Worm (Caenorhabditis elegans): Measurements from ENCODE around the gene srlf-18.

DNA sequence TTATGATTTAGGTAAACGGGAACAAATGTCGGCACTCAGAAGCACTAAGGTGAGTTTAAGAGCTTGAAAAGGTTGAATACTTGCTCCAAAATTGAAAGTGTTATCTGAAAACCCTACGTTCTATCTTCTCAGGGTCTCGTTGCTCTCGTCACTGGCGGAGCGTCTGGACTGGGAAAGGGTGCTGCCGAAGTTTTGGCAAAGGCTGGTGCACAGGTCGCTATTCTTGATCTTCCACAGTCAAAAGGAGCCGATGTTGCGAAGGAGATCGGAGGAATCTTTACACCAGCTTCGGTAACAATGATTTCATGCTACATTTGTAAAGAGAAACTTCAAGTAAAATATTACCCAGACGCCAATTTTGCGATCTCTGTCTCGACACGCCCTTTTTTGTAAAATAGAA, 30.0 kb upstream of the srlf-18 start, which contains the start of gene ard-1:
- TF ChIP-seq nhr-76 (tag; optimal IDR thresholded peaks at IDR 0.05): no peak
- no peak for TF ChIP-seq lin-15B (tag; optimal IDR thresholded peaks at IDR 0.05)
- no peak for TF ChIP-seq ceh-63 (GFP tag; optimal IDR thresholded peaks at IDR 0.05)
- no peak for TF ChIP-seq F16B12.6 (tag; optimal IDR thresholded peaks at IDR 0.05)
- no peak for TF ChIP-seq snpc-4 (tag; optimal IDR thresholded peaks at IDR 0.05)
- TF ChIP-seq unc-30 (tag; optimal IDR thresholded peaks at IDR 0.05): no peak
- TF ChIP-seq swsn-7 (tag; optimal IDR thresholded peaks at IDR 0.05): no peak

Data from whole organism, L1 larva.